Fruit fly (Drosophila melanogaster) whole organism, larva: ENCODE results near the gene CG34124.
A peak's percentile ranks its signal among the peaks of the same experiment; 100 is the strongest.

ENCODE experiments used
- noc ChIP-seq: fragments of 200-800 bp; sonication (Bioruptor generic); optimal IDR thresholded peaks from 3 replicates; lab custom pipeline; 2019; ENCODE audit warnings: missing biosample characterization, mild to moderate bottlenecking, missing genetic modification characterization, moderate library complexity

CG34124 gene

dm6 chr2L:4998260-4998560, 40.0 kb downstream of the CG34124 start:
- no peak for TF ChIP-seq noc (tag; lab: Kevin White, UChicago)

dm6 chr2L:4998571-4999191, 40.5 kb downstream of the CG34124 start:
- no peak for TF ChIP-seq noc (tag; lab: Kevin White, UChicago)

DNA sequence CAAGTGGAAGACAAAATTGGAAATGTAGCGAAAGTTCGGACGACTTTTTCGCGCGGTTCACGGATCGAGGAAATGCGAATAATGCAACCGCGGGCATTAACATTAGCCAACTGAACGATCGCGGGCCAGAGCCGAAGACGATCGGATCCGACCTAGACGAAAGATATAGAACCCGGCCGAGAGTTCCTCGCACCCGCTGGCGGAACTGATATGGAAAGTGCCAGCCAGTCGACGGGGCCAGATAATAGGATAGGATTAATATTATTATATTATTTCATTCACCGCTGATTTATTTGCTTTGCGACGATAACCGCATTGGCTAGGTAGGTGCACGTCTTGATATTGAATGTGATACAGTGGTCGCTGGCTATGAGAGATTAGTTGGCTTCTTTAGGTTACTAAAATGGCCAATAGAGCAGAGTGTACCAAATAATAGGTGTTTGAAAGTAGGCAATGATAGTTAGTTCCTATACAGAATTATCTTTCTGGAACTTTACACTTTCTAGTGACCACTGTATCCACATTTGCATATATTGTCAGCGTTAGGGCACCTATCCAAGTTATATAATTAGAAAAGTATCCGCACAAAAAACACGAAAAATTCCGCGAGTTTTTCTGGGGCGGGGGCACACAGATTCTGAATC, 41.3 kb downstream of the CG34124 start:
- peak; percentile 75 for TF ChIP-seq noc (tag; lab: Kevin White, UChicago)

DNA sequence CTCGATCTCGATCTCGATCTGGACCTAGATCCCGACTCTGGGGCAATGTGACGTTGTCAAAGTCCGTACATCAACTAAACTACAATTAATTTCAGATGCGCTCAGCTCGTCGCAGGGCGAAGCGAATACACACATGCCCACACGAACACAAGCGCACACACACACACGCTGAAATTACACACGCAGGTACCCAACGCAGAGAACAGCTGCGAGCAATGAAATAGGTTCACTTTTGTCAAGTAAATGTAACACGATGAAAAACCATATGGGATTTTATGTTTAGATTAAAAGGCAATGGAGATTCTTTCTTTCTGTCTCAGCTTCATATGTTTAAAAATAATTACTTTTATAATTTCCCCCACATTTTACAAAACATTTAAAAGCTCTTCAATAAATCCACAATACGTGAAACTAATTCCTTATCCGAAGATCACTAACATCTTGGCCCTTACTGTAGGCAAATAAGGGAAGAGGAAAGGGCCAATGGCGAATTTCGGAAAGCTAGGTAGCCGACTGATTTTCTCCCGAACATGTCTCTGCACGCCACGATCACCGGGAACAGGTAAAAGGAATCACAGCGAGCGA, 42.2 kb downstream of the CG34124 start:
- TF ChIP-seq noc (tag; lab: Kevin White, UChicago) = peak; percentile 87

DNA sequence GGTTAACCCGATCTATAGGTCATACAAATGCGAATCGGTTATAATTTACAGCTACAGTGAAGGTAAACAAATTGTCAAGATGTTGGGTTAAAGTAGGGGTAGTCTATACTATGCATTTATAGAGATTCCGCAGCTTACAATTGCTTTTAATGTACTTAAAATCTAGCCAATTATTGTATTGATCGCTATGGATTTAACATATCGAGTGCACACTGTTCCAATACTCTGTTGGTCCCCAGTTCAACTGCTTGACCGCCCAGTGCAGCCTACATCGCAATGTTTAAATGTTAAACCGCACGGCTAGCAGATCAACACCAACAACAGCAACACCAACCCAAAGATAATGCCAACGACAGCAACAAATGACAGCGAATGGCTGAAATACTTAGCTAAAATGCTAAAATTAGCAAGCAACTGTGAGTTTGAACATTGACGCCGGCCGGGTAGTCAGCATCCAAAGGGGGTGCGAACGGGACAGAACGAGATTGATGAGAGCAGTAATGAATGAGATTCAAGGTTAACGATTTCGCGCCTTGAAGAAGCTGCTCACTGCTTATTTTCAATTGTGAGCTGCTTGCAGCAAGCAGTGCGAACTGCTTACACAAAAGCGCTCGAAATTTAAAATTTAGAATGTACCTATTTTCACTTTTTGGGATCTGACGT, 42.8 kb downstream of the CG34124 start:
- no peak for TF ChIP-seq noc (tag; lab: Kevin White, UChicago)

dm6 chr2L:5001582-5001929, 43.3 kb downstream of the CG34124 start:
- no peak for TF ChIP-seq noc (tag; lab: Kevin White, UChicago)

- TF ChIP-seq noc (tag; lab: Kevin White, UChicago) = no peak
These were observed 43.8 kb downstream of the CG34124 start for dm6 chr2L:5002031-5002430.

dm6 chr2L:5002711-5003402, 44.6 kb downstream of the CG34124 start:
- no peak for TF ChIP-seq noc (tag; lab: Kevin White, UChicago)

- no peak for TF ChIP-seq noc (tag; lab: Kevin White, UChicago)
These were observed 45.7 kb downstream of the CG34124 start for dm6 chr2L:5003670-5004453.

- TF ChIP-seq noc (tag; lab: Kevin White, UChicago) = peak; percentile 87
These were observed 46.7 kb downstream of the CG34124 start for dm6 chr2L:5004677-5005463.

DNA sequence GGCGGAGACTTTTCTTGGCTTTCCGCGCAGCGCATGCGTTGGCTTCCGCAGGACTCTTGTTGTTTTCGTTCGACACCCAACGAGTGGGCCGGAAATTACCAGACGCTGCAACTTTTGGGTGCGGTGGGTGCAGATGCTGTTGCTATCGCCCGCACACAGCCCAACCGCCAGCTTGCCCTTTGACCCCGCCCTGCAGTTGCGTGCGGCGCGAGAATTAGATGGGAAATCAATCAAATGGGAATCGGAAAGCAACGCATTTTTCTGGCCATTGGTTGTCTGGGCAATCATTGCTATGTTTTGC, 47.2 kb downstream of the CG34124 start:
- no peak for TF ChIP-seq noc (tag; lab: Kevin White, UChicago)

dm6 chr2L:5006323-5006722, 48.1 kb downstream of the CG34124 start:
- no peak for TF ChIP-seq noc (tag; lab: Kevin White, UChicago)

- peak; percentile 81 for TF ChIP-seq noc (tag; lab: Kevin White, UChicago)
These were observed 49.0 kb downstream of the CG34124 start for dm6 chr2L:5007256-5007655.

DNA sequence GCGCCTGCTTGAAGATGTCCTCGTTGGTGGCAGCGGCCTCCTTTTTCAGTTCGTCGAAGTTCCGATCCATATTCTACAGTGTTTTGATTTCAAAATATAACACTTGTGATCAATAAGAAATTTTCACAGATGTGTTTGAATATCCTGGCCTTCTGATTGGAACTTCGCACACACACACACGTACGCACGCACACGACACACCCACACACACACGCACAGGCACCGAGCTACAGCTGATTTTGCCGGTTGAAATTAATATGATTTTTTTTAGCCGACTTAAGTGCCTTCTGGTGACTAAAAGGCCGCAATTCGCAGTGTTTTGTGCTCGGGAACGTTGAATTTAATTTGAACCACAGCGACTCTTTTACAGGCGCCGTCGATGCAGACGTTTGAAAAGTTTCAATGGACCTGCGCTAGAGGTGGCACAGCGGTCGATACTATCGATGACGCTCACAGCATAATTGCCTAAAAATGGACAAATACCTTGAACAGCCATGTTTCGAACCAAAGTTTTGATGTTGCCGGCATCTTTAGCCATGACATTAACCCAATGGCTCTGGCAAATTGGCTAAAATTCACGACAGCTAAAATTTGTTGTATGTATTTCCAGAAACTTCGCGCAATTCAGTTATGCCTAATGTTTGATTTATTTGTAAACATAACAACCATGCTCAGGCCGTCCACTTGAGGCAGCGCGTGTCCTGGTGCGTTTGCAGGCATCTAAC, 51.3 kb downstream of the CG34124 start, which contains the start of gene Rtnl1:
TSS of gene Rtnl1 (minus strand) at position 415 of the 725 bp plus-strand sequence.
- peak; percentile 42 for TF ChIP-seq noc (tag; lab: Kevin White, UChicago)
